Worm (Caenorhabditis elegans) whole organism, L1 larva: ENCODE measurements around the gene F29C12.6.

ENCODE experiments used
- aha-1 ChIP-seq: fragments of 150-350 bp; optimal IDR thresholded peaks from 2 replicates; lab custom pipeline; 2014; ENCODE audit warnings: missing biosample characterization, missing genetic modification characterization
- lin-13 ChIP-seq: fragments of 150-350 bp; optimal IDR thresholded peaks from 2 replicates; lab custom pipeline; 2014; ENCODE audit warnings: missing biosample characterization, missing genetic modification reagents, missing genetic modification characterization
- zag-1 ChIP-seq: fragments of 150-350 bp; optimal IDR thresholded peaks from 2 replicates; lab custom pipeline; 2014; ENCODE audit warnings: missing biosample characterization, missing genetic modification characterization

DNA sequence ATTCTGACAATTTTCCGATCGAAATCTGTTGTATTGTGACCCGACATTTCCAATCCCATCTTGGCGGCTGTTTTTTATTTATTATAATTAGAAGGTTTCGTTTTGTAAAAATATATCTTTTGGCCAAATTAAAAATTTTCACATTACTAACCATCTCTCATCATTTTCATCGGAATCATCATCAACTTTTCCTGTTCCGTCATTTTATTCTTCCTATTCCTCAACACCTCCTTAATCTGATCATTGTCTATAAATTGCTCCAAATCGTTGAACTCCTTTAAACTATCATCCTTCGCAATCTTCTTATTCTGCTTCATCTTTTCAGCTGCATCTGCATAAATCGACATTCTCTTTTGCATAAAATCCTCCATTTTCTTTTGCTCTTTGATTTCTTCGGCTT, 12.7 kb downstream of the F29C12.6 start:
- no peak for TF ChIP-seq zag-1
- no peak for TF ChIP-seq lin-13
- no peak for TF ChIP-seq aha-1
